Worm (Caenorhabditis elegans): ENCODE data around the gene T05D4.5.

T05D4.5 gene

ce11 chrIII:13580538-13580937, at the start of gene T05D4.5:
Gene T05D4.5, plus strand, starts transcription at chrIII:13580838.
- TF ChIP-seq ztf-4 (tag; optimal IDR thresholded peaks at IDR 0.05) (no peak), fos-1 (tag; optimal IDR thresholded peaks at IDR 0.05) (no peak), zag-1 (tag; optimal IDR thresholded peaks at IDR 0.05) (no peak), nhr-11 (tag; optimal IDR thresholded peaks at IDR 0.05) (no peak), nhr-21 (tag; optimal IDR thresholded peaks at IDR 0.05) (no peak), skn-1 (tag; optimal IDR thresholded peaks at IDR 0.05) (no peak), unc-62 (GFP tag; optimal IDR thresholded peaks at IDR 0.05) (no peak), sem-4 (tag; optimal IDR thresholded peaks at IDR 0.05) (no peak), lin-11 (tag; optimal IDR thresholded peaks at IDR 0.05) (no peak), elt-3 (tag; optimal IDR thresholded peaks at IDR 0.05) (no peak), snpc-4 (tag; optimal IDR thresholded peaks at IDR 0.05) (no peak), lin-39 (tag; optimal IDR thresholded peaks at IDR 0.05) (no peak), ceh-16 (tag; optimal IDR thresholded peaks at IDR 0.05) (no peak), R02D3.7 (tag; optimal IDR thresholded peaks at IDR 0.05) (no peak), nhr-129 (tag; optimal IDR thresholded peaks at IDR 0.05) (no peak), lsy-2 (tag; optimal IDR thresholded peaks at IDR 0.05) (no peak), nhr-237 (tag; optimal IDR thresholded peaks at IDR 0.05) (no peak), mbf-1 (tag; optimal IDR thresholded peaks at IDR 0.05) (no peak)

- no peak for TF ChIP-seq sma-3 (GFP tag; optimal IDR thresholded peaks at IDR 0.05)
- TF ChIP-seq R02D3.7 (tag; optimal IDR thresholded peaks at IDR 0.05): no peak
- TF ChIP-seq mdl-1 (tag; optimal IDR thresholded peaks at IDR 0.05): no peak
- TF ChIP-seq zag-1 (tag; optimal IDR thresholded peaks at IDR 0.05): no peak
- TF ChIP-seq Y55F3AM.14 (GFP tag; optimal IDR thresholded peaks at IDR 0.05): no peak
- TF ChIP-seq lsy-2 (tag; optimal IDR thresholded peaks at IDR 0.05): no peak
- no peak for TF ChIP-seq elt-3 (tag; optimal IDR thresholded peaks at IDR 0.05)
- no peak for TF ChIP-seq sem-4 (tag; optimal IDR thresholded peaks at IDR 0.05)
- TF ChIP-seq crh-2 (tag; optimal IDR thresholded peaks at IDR 0.05): no peak
- no peak for TF ChIP-seq nhr-77 (tag; optimal IDR thresholded peaks at IDR 0.05)
- no peak for TF ChIP-seq nhr-129 (tag; optimal IDR thresholded peaks at IDR 0.05)
- TF ChIP-seq lin-11 (tag; optimal IDR thresholded peaks at IDR 0.05): no peak
These were observed 49.8 kb upstream of the T05D4.5 start for ce11 chrIII:13530838-13531237.

ce11 chrIII:13534704-13535103, 45.9 kb upstream of the T05D4.5 start:
- peak; percentile 41 for TF ChIP-seq F13H6.1 (tag; optimal IDR thresholded peaks at IDR 0.05)
- TF ChIP-seq ztf-4 (tag; optimal IDR thresholded peaks at IDR 0.05): no peak
- TF ChIP-seq egl-27 (tag; optimal IDR thresholded peaks at IDR 0.05): peak; percentile 7
- no peak for TF ChIP-seq lsy-2 (tag; optimal IDR thresholded peaks at IDR 0.05)
- TF ChIP-seq blmp-1 (tag; optimal IDR thresholded peaks at IDR 0.05; ENCODE audit: insufficient read depth): peak; percentile 11
- TF ChIP-seq sma-9 (GFP tag; optimal IDR thresholded peaks at IDR 0.05): peak; percentile 14
- TF ChIP-seq sma-9 (tag; optimal IDR thresholded peaks at IDR 0.05): no peak
- peak; percentile 62 for TF ChIP-seq nhr-25 (tag; optimal IDR thresholded peaks at IDR 0.05)
- TF ChIP-seq crh-2 (tag; optimal IDR thresholded peaks at IDR 0.05): peak; percentile 20
- TF ChIP-seq nhr-6 (tag; optimal IDR thresholded peaks at IDR 0.05): peak; percentile 12
- no peak for TF ChIP-seq nhr-77 (tag; optimal IDR thresholded peaks at IDR 0.05)
- TF ChIP-seq nhr-12 (tag; optimal IDR thresholded peaks at IDR 0.05): no peak

ce11 chrIII:13535735-13536390, 44.8 kb upstream of the T05D4.5 start:
- no peak for TF ChIP-seq mab-5 (tag; optimal IDR thresholded peaks at IDR 0.05)
- TF ChIP-seq unc-62 (GFP tag; optimal IDR thresholded peaks at IDR 0.05): no peak
- TF ChIP-seq nhr-12 (tag; optimal IDR thresholded peaks at IDR 0.05): no peak
- TF ChIP-seq ama-1 (optimal IDR thresholded peaks at IDR 0.05): no peak
- TF ChIP-seq R02D3.7 (tag; optimal IDR thresholded peaks at IDR 0.05): no peak

- TF ChIP-seq mab-5 (tag; optimal IDR thresholded peaks at IDR 0.05): no peak
- no peak for TF ChIP-seq unc-39 (tag; optimal IDR thresholded peaks at IDR 0.05)
- no peak for TF ChIP-seq gmeb-1 (tag; optimal IDR thresholded peaks at IDR 0.05)
- TF ChIP-seq nhr-77 (tag; optimal IDR thresholded peaks at IDR 0.05): no peak
- TF ChIP-seq ceh-82 (tag; optimal IDR thresholded peaks at IDR 0.05): no peak
- TF ChIP-seq snpc-4 (tag; optimal IDR thresholded peaks at IDR 0.05): no peak
- no peak for TF ChIP-seq lin-13 (GFP tag; optimal IDR thresholded peaks at IDR 0.05)
- no peak for TF ChIP-seq nhr-237 (tag; optimal IDR thresholded peaks at IDR 0.05)
- no peak for TF ChIP-seq ztf-1 (GFP tag; conservative IDR thresholded peaks at IDR 0.05)
- no peak for TF ChIP-seq nhr-10 (tag; optimal IDR thresholded peaks at IDR 0.05)
- no peak for TF ChIP-seq unc-62 (GFP tag; optimal IDR thresholded peaks at IDR 0.05)
- no peak for TF ChIP-seq aly-2 (tag; optimal IDR thresholded peaks at IDR 0.05)
- TF ChIP-seq nhr-21 (tag; optimal IDR thresholded peaks at IDR 0.05): no peak
- no peak for TF ChIP-seq blmp-1 (tag; optimal IDR thresholded peaks at IDR 0.05; ENCODE audit: insufficient read depth)
- no peak for TF ChIP-seq crh-2 (tag; optimal IDR thresholded peaks at IDR 0.05)
- no peak for TF ChIP-seq alr-1 (tag; optimal IDR thresholded peaks at IDR 0.05)
- TF ChIP-seq nhr-25 (tag; optimal IDR thresholded peaks at IDR 0.05): no peak
- no peak for TF ChIP-seq ZK546.5 (tag; optimal IDR thresholded peaks at IDR 0.05)
- TF ChIP-seq elt-1 (tag; optimal IDR thresholded peaks at IDR 0.05): no peak
- no peak for TF ChIP-seq skn-1 (tag; optimal IDR thresholded peaks at IDR 0.05)
These were observed 39.8 kb upstream of the T05D4.5 start for ce11 chrIII:13540791-13541190.
